Worm (Caenorhabditis elegans) whole organism, L1 larva: Measurements from ENCODE around the gene nlp-22.

ENCODE experiments used
- F16B12.6 ChIP-seq: fragments of 150-350 bp; optimal IDR thresholded peaks from 2 replicates; lab custom pipeline; 2014; ENCODE audit warnings: missing biosample characterization, missing genetic modification characterization
- ama-1 ChIP-seq: fragments of 150-350 bp; optimal IDR thresholded peaks from 2 replicates; lab custom pipeline; 2014
- dsc-1 ChIP-seq: sonication (generic microtip); optimal IDR thresholded peaks from 2 replicates; lab custom pipeline; 2016; ENCODE audit warnings: mild to moderate bottlenecking, missing genetic modification characterization, missing compliant biosample characterization
- hlh-4 ChIP-seq: sonication (generic microtip); optimal IDR thresholded peaks from 2 replicates; lab custom pipeline; 2016; ENCODE audit warnings: mild to moderate bottlenecking, missing genetic modification characterization, missing compliant biosample characterization
- mab-9 ChIP-seq: fragments of 200-800 bp; sonication (Bioruptor generic); IDR thresholded peaks from 2 replicates; pipeline ENCODE4 v1.3.6; 2022; ENCODE audit warnings: missing genetic modification reagents, missing genetic modification characterization, missing compliant biosample characterization
- mep-1 ChIP-seq: fragments of 150-350 bp; optimal IDR thresholded peaks from 2 replicates; lab custom pipeline; 2014; ENCODE audit warnings: missing biosample characterization, missing genetic modification characterization
- nhr-77 ChIP-seq: fragments of 150-350 bp; optimal IDR thresholded peaks from 2 replicates; lab custom pipeline; 2014; ENCODE audit warnings: missing biosample characterization, missing genetic modification characterization
- rnt-1 ChIP-seq: sonication (generic microtip); optimal IDR thresholded peaks from 2 replicates; lab custom pipeline; 2016; ENCODE audit warnings: mild to moderate bottlenecking, missing genetic modification characterization, moderate library complexity, missing compliant biosample characterization
- skn-1 ChIP-seq: fragments of 150-350 bp; optimal IDR thresholded peaks from 2 replicates; lab custom pipeline; 2014; ENCODE audit warnings: missing biosample characterization, missing genetic modification characterization
- zag-1 ChIP-seq: fragments of 150-350 bp; optimal IDR thresholded peaks from 2 replicates; lab custom pipeline; 2014; ENCODE audit warnings: missing biosample characterization, missing genetic modification characterization

ce11 chrX:2338210-2338609 lies 3.7 kb downstream of the nlp-22 start, which contains the start of gene nlp-45:
- TF ChIP-seq mep-1 (no peak), hlh-4 (no peak), ama-1 (no peak), mab-9 (GFP tag; lab: Robert Waterston, UW) (no peak), zag-1 (tag; lab: Kevin White, UChicago) (no peak), nhr-77 (tag; lab: Kevin White, UChicago) (no peak), dsc-1 (tag; lab: Kevin White, UChicago) (no peak), skn-1 (no peak), F16B12.6 (no peak), rnt-1 (tag; lab: Kevin White, UChicago) (no peak)
